Worm (Caenorhabditis elegans): ENCODE measurements around the gene arrd-3.

- TF ChIP-seq tbx-8 (GFP tag; optimal IDR thresholded peaks at IDR 0.05) (no peak), unc-62 (GFP tag; optimal IDR thresholded peaks at IDR 0.05) (no peak), nhr-237 (tag; optimal IDR thresholded peaks at IDR 0.05) (no peak), elt-3 (tag; optimal IDR thresholded peaks at IDR 0.05) (no peak), mep-1 (tag; optimal IDR thresholded peaks at IDR 0.05) (no peak), lin-32 (GFP tag; optimal IDR thresholded peaks at IDR 0.05) (no peak), sptf-1 (tag; optimal IDR thresholded peaks at IDR 0.05) (no peak), elt-1 (tag; optimal IDR thresholded peaks at IDR 0.05; ENCODE audit: borderline replicate concordance, insufficient read depth) (no peak), nhr-28 (tag; optimal IDR thresholded peaks at IDR 0.05) (no peak), snpc-4 (tag; optimal IDR thresholded peaks at IDR 0.05) (no peak), nhr-12 (tag; optimal IDR thresholded peaks at IDR 0.05) (no peak)
These were observed 9.6 kb downstream of the arrd-3 start, which contains the start of gene M176.11 for ce11 chrII:9421969-9422368.
